Fruit fly (Drosophila melanogaster): ENCODE data around the gene ng1.

The ng1 gene

dm6 chrX:3288909-3289706 lies 46.9 kb downstream of the ng1 start (continued):
- TF ChIP-seq CG6854 (GFP tag; optimal IDR thresholded peaks at IDR 0.05), result peak; percentile 45
- no peak for TF ChIP-seq CG30431 (GFP tag; optimal IDR thresholded peaks at IDR 0.05)
- TF ChIP-seq knrl (GFP tag; IDR thresholded peaks at IDR 0.05; ENCODE audit: partially characterized antibody), result peak; percentile 18; the same call in 1 of the 3 replicates
- TF ChIP-seq grau (tag; optimal IDR thresholded peaks at IDR 0.05), result peak; percentile 55
- no peak for TF ChIP-seq CG4707 (GFP tag; optimal IDR thresholded peaks at IDR 0.05)
- TF ChIP-seq CG2199 (GFP tag; IDR thresholded peaks at IDR 0.05), result no peak
- TF ChIP-seq CG14667 (GFP tag; IDR thresholded peaks at IDR 0.05), result no peak
- TF ChIP-seq tll (GFP tag; optimal IDR thresholded peaks at IDR 0.05), result no peak
- peak; percentile 11 for TF ChIP-seq CG2116 (GFP tag; optimal IDR thresholded peaks at IDR 0.05)
- TF ChIP-seq Vsx1 (GFP tag; optimal IDR thresholded peaks at IDR 0.05), result no peak
- no peak for TF ChIP-seq HLHmδ (GFP tag; optimal IDR thresholded peaks at IDR 0.05)
- no peak for TF ChIP-seq Neu2 (GFP tag; optimal IDR thresholded peaks at IDR 0.05; ENCODE audit: borderline replicate concordance)
- peak; percentile 16 for TF ChIP-seq nom (GFP tag; optimal IDR thresholded peaks at IDR 0.05)
- no peak for TF ChIP-seq Hey (tag; optimal IDR thresholded peaks at IDR 0.05)
- no peak for TF ChIP-seq ro (GFP tag; IDR thresholded peaks at IDR 0.05)
- TF ChIP-seq CG12219 (GFP tag; optimal IDR thresholded peaks at IDR 0.05), result peak; percentile 18
- no peak for TF ChIP-seq CG7928 (GFP tag; optimal IDR thresholded peaks at IDR 0.05)
- no peak for TF ChIP-seq eyg (GFP tag; optimal IDR thresholded peaks at IDR 0.05)
- peak; percentile 87 for TF ChIP-seq sens (GFP tag)
- peak; percentile 61 for TF ChIP-seq Oli (tag; optimal IDR thresholded peaks at IDR 0.05)
- no peak for TF ChIP-seq BEAF-32 (GFP tag; optimal IDR thresholded peaks at IDR 0.05)
- no peak for TF ChIP-seq CG10462 (GFP tag; optimal IDR thresholded peaks at IDR 0.05)
- no peak for TF ChIP-seq CG4404 (GFP tag; IDR thresholded peaks at IDR 0.05)
- TF ChIP-seq chm (GFP tag; IDR thresholded peaks at IDR 0.05), result no peak
- peak; percentile 59 for TF ChIP-seq CG11504 (tag; optimal IDR thresholded peaks at IDR 0.05)
- no peak for TF ChIP-seq sd (tag; optimal IDR thresholded peaks at IDR 0.05)
- TF ChIP-seq CG1233 (GFP tag; optimal IDR thresholded peaks at IDR 0.05), result no peak
- TF ChIP-seq Usf (GFP tag; optimal IDR thresholded peaks at IDR 0.05), result peak; percentile 4
- no peak for TF ChIP-seq Elba2 (GFP tag; optimal IDR thresholded peaks at IDR 0.05)
- peak; percentile 52; the same call in 1 of the 2 replicates for TF ChIP-seq Awh (GFP tag; IDR thresholded peaks at IDR 0.05)
- no peak for TF ChIP-seq Myb (GFP tag; optimal IDR thresholded peaks at IDR 0.05)
- no peak for TF ChIP-seq btn (GFP tag; optimal IDR thresholded peaks at IDR 0.05)
- no peak for TF ChIP-seq hth (optimal IDR thresholded peaks at IDR 0.05)
- peak; percentile 63 for TF ChIP-seq Sox100B (GFP tag; optimal IDR thresholded peaks at IDR 0.05)
- peak; percentile 48; the same call in 2 of the 3 replicates for TF ChIP-seq zfh1 (GFP tag; IDR thresholded peaks at IDR 0.05)
- no peak for TF ChIP-seq CG1832 (GFP tag; optimal IDR thresholded peaks at IDR 0.05)
- peak in 1 of 2 experiments; percentile 50 for TF ChIP-seq Hr51 (GFP tag; optimal IDR thresholded peaks at IDR 0.05)
- no peak for TF ChIP-seq pfk (GFP tag; optimal IDR thresholded peaks at IDR 0.05)
- TF ChIP-seq ems (GFP tag; optimal IDR thresholded peaks at IDR 0.05), result peak; percentile 8
- TF ChIP-seq CG5180 (GFP tag; optimal IDR thresholded peaks at IDR 0.05), result no peak
- peak; percentile 27; the same call in 1 of the 3 replicates for TF ChIP-seq sr (GFP tag; IDR thresholded peaks at IDR 0.05)
- TF ChIP-seq CG7372 (GFP tag; IDR thresholded peaks at IDR 0.05), result no peak
- TF ChIP-seq CG3995 (GFP tag; optimal IDR thresholded peaks at IDR 0.05), result no peak
- no peak for TF ChIP-seq CG13123 (GFP tag; optimal IDR thresholded peaks at IDR 0.05)
- peak; percentile 49; the same call in 1 of the 3 replicates for TF ChIP-seq otp (GFP tag; IDR thresholded peaks at IDR 0.05)
- TF ChIP-seq hkb (optimal IDR thresholded peaks at IDR 0.05), result no peak
- TF ChIP-seq hkb (GFP tag; IDR thresholded peaks at IDR 0.05), result peak; percentile 31; the same call in 1 of the 2 replicates
- TF ChIP-seq jing (GFP tag; optimal IDR thresholded peaks at IDR 0.05), result peak; percentile 25
- TF ChIP-seq CG12744 (GFP tag; optimal IDR thresholded peaks at IDR 0.05), result no peak

All from whole organism, embryonic.